Fruit fly (Drosophila melanogaster) S2 (cell line): Measurements from ENCODE around the gene Flad1.

Source experiments
- CG8478 ChIP-seq: fragments of >200 bp; optimal IDR thresholded peaks from 2 replicates; lab custom pipeline; 2018
- CTCF ChIP-seq, 2 experiments: fragments of >200 bp; optimal IDR thresholded peaks; 2 replicates each; lab custom pipeline; 2018

dm6 chrX:12939951-12940350 lies 36.6 kb upstream of the Flad1 start:
- TF ChIP-seq CG8478 (lab: Kevin White, UChicago) (no peak), CTCF (optimal IDR thresholded peaks at IDR 0.05; lab: Kevin White, UChicago) (no peak)
